Fruit fly (Drosophila melanogaster): Measurements from ENCODE around the gene Flacc.

The Flacc gene

DNA sequence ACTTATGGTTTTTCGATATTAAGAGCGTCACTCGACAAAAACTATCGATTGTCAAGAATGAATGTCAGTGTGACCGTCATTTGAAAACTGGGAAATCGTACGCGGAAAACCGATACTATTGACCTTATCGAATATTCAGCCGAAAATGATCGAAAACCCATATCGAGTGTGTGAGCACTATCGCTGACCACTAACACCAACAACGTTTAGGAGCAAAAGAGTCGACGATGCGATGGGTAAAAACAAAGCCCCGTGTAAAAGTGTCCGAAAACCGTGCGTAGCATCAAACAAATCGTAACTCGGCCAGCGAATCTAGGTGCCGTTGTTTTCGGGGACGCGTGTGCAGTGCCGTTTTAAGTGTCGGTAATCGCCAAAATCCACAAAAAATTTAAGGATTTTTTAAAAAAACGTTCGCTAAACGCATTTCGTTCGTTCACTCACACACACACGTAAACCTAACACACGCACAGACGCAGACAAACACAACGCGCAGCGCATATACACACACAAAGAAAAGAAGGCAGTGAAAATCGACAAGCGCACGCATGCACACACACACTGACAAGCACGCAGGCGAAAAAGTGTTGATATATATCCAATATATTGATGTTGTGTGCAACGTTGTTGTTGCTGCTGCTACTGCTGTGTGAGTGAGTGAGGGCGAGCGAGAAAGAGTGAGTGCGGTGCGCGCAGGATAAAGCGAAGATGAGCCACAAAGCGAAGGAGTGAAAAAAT, 29.5 kb downstream of the Flacc start, which contains the start of the genes CG7326 and Dora (continued):
- peak; percentile 99 for TF ChIP-seq CG11560 (tag; IDR thresholded peaks at IDR 0.05)
- TF ChIP-seq HLH3B (GFP tag; IDR thresholded peaks at IDR 0.05), result no peak
- TF ChIP-seq bcd (GFP tag; optimal IDR thresholded peaks at IDR 0.05), result no peak
- no peak for TF ChIP-seq Dek (tag; optimal IDR thresholded peaks at IDR 0.05)
- TF ChIP-seq PHDP (tag; optimal IDR thresholded peaks at IDR 0.05), result peak; percentile 12
- peak; percentile 92 for TF ChIP-seq nerfin-2 (GFP tag; IDR thresholded peaks at IDR 0.05; ENCODE audit: partially characterized antibody)
- TF ChIP-seq HLH54F (GFP tag; optimal IDR thresholded peaks at IDR 0.05), result no peak
- no peak for TF ChIP-seq wdn (GFP tag; IDR thresholded peaks at IDR 0.05)
- no peak for TF ChIP-seq fu2 (GFP tag; optimal IDR thresholded peaks at IDR 0.05)
- no peak for TF ChIP-seq ranshi (GFP tag; IDR thresholded peaks at IDR 0.05)
- no peak for TF ChIP-seq br (optimal IDR thresholded peaks at IDR 0.05)
- TF ChIP-seq CG4820 (GFP tag; optimal IDR thresholded peaks at IDR 0.05), result no peak
- TF ChIP-seq CG30431 (GFP tag; optimal IDR thresholded peaks at IDR 0.05), result no peak
- TF ChIP-seq pb (GFP tag; optimal IDR thresholded peaks at IDR 0.05), result no peak
- TF ChIP-seq Dfd (GFP tag; optimal IDR thresholded peaks at IDR 0.05), result no peak
- no peak for TF ChIP-seq CTCF (GFP tag; optimal IDR thresholded peaks at IDR 0.05)
- no peak for TF ChIP-seq hkb (optimal IDR thresholded peaks at IDR 0.05)
- no peak for TF ChIP-seq hkb (GFP tag; IDR thresholded peaks at IDR 0.05)
- no peak for TF ChIP-seq H15 (GFP tag; IDR thresholded peaks at IDR 0.05)
- TF ChIP-seq dati (GFP tag; IDR thresholded peaks at IDR 0.05), result no peak
- no peak; the same call in 1 of the 2 replicates for TF ChIP-seq CG9932 (GFP tag; IDR thresholded peaks at IDR 0.05)
- TF ChIP-seq CG6683 (GFP tag; optimal IDR thresholded peaks at IDR 0.05), result no peak
- peak; percentile 25 for TF ChIP-seq CG2120 (GFP tag; optimal IDR thresholded peaks at IDR 0.05)
- TF ChIP-seq CG6765 (GFP tag; optimal IDR thresholded peaks at IDR 0.05), result no peak
- TF ChIP-seq Vsx1 (GFP tag; optimal IDR thresholded peaks at IDR 0.05), result no peak
- no peak for TF ChIP-seq CG10979 (tag; optimal IDR thresholded peaks at IDR 0.05)
- no peak for TF ChIP-seq CG13424 (tag; optimal IDR thresholded peaks at IDR 0.05)
- no peak for TF ChIP-seq CG17328 (GFP tag; IDR thresholded peaks at IDR 0.05)
- TF ChIP-seq Ravus (GFP tag; IDR thresholded peaks at IDR 0.05), result no peak
- no peak for TF ChIP-seq CG8359 (GFP tag; optimal IDR thresholded peaks at IDR 0.05; ENCODE audit: borderline replicate concordance)
- no peak for TF ChIP-seq fru (optimal IDR thresholded peaks at IDR 0.05)
- no peak for TF ChIP-seq CG2199 (GFP tag; IDR thresholded peaks at IDR 0.05)
- no peak for TF ChIP-seq CG10274 (GFP tag; optimal IDR thresholded peaks at IDR 0.05)
- no peak for TF ChIP-seq kay (GFP tag; optimal IDR thresholded peaks at IDR 0.05)
- TF ChIP-seq CG8944 (GFP tag; optimal IDR thresholded peaks at IDR 0.05), result no peak
- TF ChIP-seq Nf-YC (tag; optimal IDR thresholded peaks at IDR 0.05), result no peak
- peak; percentile 42 for TF ChIP-seq CG10543 (GFP tag; optimal IDR thresholded peaks at IDR 0.05)
- TF ChIP-seq CG9727 (GFP tag; optimal IDR thresholded peaks at IDR 0.05), result no peak
- TF ChIP-seq Xrp1 (GFP tag; IDR thresholded peaks at IDR 0.05), result no peak
- TF ChIP-seq prd (optimal IDR thresholded peaks at IDR 0.05), result no peak
- no peak for TF ChIP-seq prd (GFP tag; IDR thresholded peaks at IDR 0.05)
- TF ChIP-seq sens-2 (GFP tag; IDR thresholded peaks at IDR 0.05), result no peak
- TF ChIP-seq toy (GFP tag; IDR thresholded peaks at IDR 0.05), result no peak
- TF ChIP-seq Doc2 (GFP tag; IDR thresholded peaks at IDR 0.05), result no peak
- TF ChIP-seq CG4404 (GFP tag; IDR thresholded peaks at IDR 0.05), result no peak
- no peak for TF ChIP-seq Mrtf (GFP tag; IDR thresholded peaks at IDR 0.05)
- TF ChIP-seq tna (GFP tag; IDR thresholded peaks at IDR 0.05; ENCODE audit: partially characterized antibody), result peak; percentile 92
- TF ChIP-seq Eip74EF (GFP tag; optimal IDR thresholded peaks at IDR 0.05), result no peak
- peak; percentile 52 for TF ChIP-seq Dp (GFP tag; optimal IDR thresholded peaks at IDR 0.05)
- TF ChIP-seq CG2678 (tag; optimal IDR thresholded peaks at IDR 0.05), result no peak
- no peak for TF ChIP-seq dysf (GFP tag; IDR thresholded peaks at IDR 0.05)
- TF ChIP-seq dimm (GFP tag; IDR thresholded peaks at IDR 0.05), result no peak
- no peak for TF ChIP-seq CG6813 (GFP tag; optimal IDR thresholded peaks at IDR 0.05)
